Worm (Caenorhabditis elegans): ENCODE results near the gene oac-59.

- no peak for TF ChIP-seq zag-1 (tag; optimal IDR thresholded peaks at IDR 0.05)
- no peak for TF ChIP-seq alr-1 (tag; optimal IDR thresholded peaks at IDR 0.05)
- no peak for TF ChIP-seq unc-62 (GFP tag; optimal IDR thresholded peaks at IDR 0.05)
- no peak for TF ChIP-seq blmp-1 (tag; optimal IDR thresholded peaks at IDR 0.05; ENCODE audit: insufficient read depth)
- no peak for TF ChIP-seq fos-1 (tag; optimal IDR thresholded peaks at IDR 0.05)
- no peak for TF ChIP-seq nhr-237 (tag; optimal IDR thresholded peaks at IDR 0.05)
Observed at ce11 chrIV:12311597-12311996, 10.5 kb upstream of the oac-59 start, which contains the start of gene oac-58.

Data from whole organism, L2 larva.